Worm (Caenorhabditis elegans): ENCODE measurements around the gene nstp-3.
A peak's percentile ranks its signal among the peaks of the same experiment; 100 is the strongest.

DNA sequence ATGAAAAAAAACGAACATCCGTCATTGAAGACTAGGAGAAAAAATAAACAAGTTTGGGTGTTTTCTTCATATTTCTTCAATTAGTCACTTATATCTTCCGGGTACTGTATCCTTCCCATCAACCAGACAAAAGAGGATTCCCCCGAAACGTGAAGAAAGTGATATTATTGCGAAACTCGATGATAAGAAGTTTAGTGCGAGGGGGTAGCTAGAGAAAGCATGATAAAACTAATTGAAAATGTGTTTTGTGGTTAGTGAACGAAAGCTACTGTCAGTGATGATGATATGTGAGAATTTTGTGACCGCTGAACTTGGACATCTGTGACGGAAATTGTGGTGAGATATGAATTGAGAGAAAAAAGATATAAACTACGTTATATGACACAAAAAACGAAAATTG, 24.9 kb upstream of the nstp-3 start:
- peak in 1 of 2 experiments; percentile 74 for TF ChIP-seq unc-62 (GFP tag; optimal IDR thresholded peaks at IDR 0.05 in 1 of 2)
- no peak for TF ChIP-seq unc-62 (tag; optimal IDR thresholded peaks at IDR 0.05)
- TF ChIP-seq egl-27 (tag; optimal IDR thresholded peaks at IDR 0.05) = no peak
- no peak for TF ChIP-seq Y105C5A.15 (GFP tag; IDR thresholded peaks at IDR 0.05)
- TF ChIP-seq attf-4 (tag; optimal IDR thresholded peaks at IDR 0.05) = no peak
- no peak for TF ChIP-seq ama-1 (optimal IDR thresholded peaks at IDR 0.05)
- TF ChIP-seq nhr-76 (tag; optimal IDR thresholded peaks at IDR 0.05) = no peak
- no peak for TF ChIP-seq unc-39 (tag; optimal IDR thresholded peaks at IDR 0.05)
- TF ChIP-seq fos-1 (tag; optimal IDR thresholded peaks at IDR 0.05) = no peak
- TF ChIP-seq pha-4 (GFP tag; IDR thresholded peaks at IDR 0.05) = no peak
- TF ChIP-seq pha-4 (tag; optimal IDR thresholded peaks at IDR 0.05) = no peak
- TF ChIP-seq mdl-1 (tag; optimal IDR thresholded peaks at IDR 0.05) = peak; percentile 87 to 95
- TF ChIP-seq Y75B8A.6 (GFP tag; IDR thresholded peaks at IDR 0.05) = no peak
- TF ChIP-seq nhr-237 (tag; optimal IDR thresholded peaks at IDR 0.05) = no peak

All from whole organism, L4 larva.